Worm (Caenorhabditis elegans) whole organism, midembryonic: ENCODE data around the gene egl-4.

Experiments
- T22C8.4 ChIP-seq: fragments of 200-800 bp; sonication (Bioruptor generic); IDR thresholded peaks from 2 replicates; pipeline ENCODE4 v1.3.6; 2022; ENCODE audit warnings: missing genetic modification characterization, missing compliant biosample characterization
- cog-1 ChIP-seq: sonication (generic microtip); optimal IDR thresholded peaks from 2 replicates; lab custom pipeline; 2016; ENCODE audit warnings: missing genetic modification characterization, missing compliant biosample characterization
- flt-1 ChIP-seq: fragments of 200-800 bp; sonication (Bioruptor generic); IDR thresholded peaks from 2 replicates; pipeline ENCODE4 v1.3.6; 2022; ENCODE audit warnings: missing genetic modification characterization, missing compliant biosample characterization
- klf-2 ChIP-seq: fragments of 200-800 bp; sonication (Bioruptor generic); conservative IDR thresholded peaks from 2 replicates; pipeline ENCODE4 v1.3.6; 2022; ENCODE audit warnings: missing genetic modification reagents, missing genetic modification characterization, missing compliant biosample characterization
- med-1 ChIP-seq: sonication (generic microtip); optimal IDR thresholded peaks from 2 replicates; lab custom pipeline; 2017; ENCODE audit warnings: missing genetic modification characterization, mild to moderate bottlenecking, missing compliant biosample characterization, antibody characterized with exemption, missing genetic modification reagents; ENCODE audit not compliant: insufficient read depth
- ref-1 ChIP-seq: fragments of 200-800 bp; sonication (Bioruptor generic); conservative IDR thresholded peaks from 2 replicates; pipeline ENCODE4 v1.3.6; 2022; ENCODE audit warnings: missing genetic modification reagents, missing genetic modification characterization, missing compliant biosample characterization
- tab-1 ChIP-seq: fragments of 200-800 bp; sonication (Bioruptor generic); IDR thresholded peaks from 2 replicates; pipeline ENCODE4 v1.3.6; 2022; ENCODE audit warnings: missing genetic modification characterization, missing compliant biosample characterization
- ztf-23 ChIP-seq: fragments of 200-800 bp; sonication (Bioruptor generic); IDR thresholded peaks from 2 replicates; pipeline ENCODE4 v1.3.6; 2022; ENCODE audit warnings: missing genetic modification reagents, missing genetic modification characterization, missing compliant biosample characterization
- ztf-29 ChIP-seq: fragments of 200-800 bp; sonication (Bioruptor generic); IDR thresholded peaks from 2 replicates; pipeline ENCODE4 v1.3.6; 2022; ENCODE audit warnings: missing genetic modification reagents, missing genetic modification characterization, missing compliant biosample characterization

egl-4 gene

DNA sequence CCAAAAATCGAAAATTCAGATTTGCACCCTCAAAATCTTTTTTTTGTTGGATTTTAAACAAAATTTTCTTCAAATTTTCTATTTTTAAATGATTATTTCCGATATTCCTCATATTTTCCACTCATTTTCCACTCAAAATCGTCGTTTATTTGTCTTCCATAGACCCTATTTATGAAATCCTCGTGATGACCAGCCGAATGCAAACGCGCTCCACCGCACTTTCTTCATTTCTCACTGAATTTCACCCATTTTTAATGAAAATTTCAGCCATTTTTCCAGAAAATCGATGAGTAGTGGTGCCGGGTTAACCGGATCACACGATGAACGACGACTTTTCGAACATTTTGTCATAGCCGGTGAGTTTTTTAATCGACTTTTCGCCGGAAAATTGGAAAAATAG is 75.9 kb downstream of the egl-4 start, which contains the start of gene denn-4:
Gene denn-4, plus strand, starts transcription at position 280 of the 400 bp plus-strand sequence.
- TF ChIP-seq ztf-29 (GFP tag; lab: Robert Waterston, UW) (no peak), med-1 (GFP tag; lab: Kevin White, UChicago) (no peak), flt-1 (GFP tag; lab: Robert Waterston, UW) (no peak)

DNA sequence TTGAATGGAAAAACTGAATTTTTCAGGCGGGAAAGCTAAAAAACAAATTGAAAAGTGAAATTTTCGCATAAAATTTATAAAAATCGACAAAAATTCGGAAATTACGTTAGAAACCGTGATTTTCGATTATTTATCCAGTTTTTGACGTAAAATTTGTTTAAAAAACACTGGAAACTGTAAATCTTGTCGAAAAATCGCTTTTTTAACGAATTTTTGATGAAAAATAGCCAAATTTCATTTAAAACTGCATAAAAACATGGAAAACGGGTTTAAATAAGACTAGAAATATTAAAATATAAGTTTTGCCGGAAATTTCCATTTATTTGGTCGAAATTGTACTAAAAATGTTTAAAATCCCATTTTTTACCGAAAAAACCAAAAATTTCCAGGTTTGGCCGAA is 76.3 kb downstream of the egl-4 start:
- no peak for TF ChIP-seq med-1 (GFP tag; lab: Kevin White, UChicago)
- no peak for TF ChIP-seq flt-1 (GFP tag; lab: Robert Waterston, UW)
- TF ChIP-seq klf-2 (GFP tag; lab: Robert Waterston, UW) = no peak
- TF ChIP-seq cog-1 (tag; lab: Kevin White, UChicago) = no peak
- TF ChIP-seq T22C8.4 (GFP tag; lab: Robert Waterston, UW) = no peak
- no peak for TF ChIP-seq ztf-29 (GFP tag; lab: Robert Waterston, UW)
- no peak for TF ChIP-seq tab-1 (GFP tag; lab: Robert Waterston, UW)
- TF ChIP-seq ztf-23 (GFP tag; lab: Robert Waterston, UW) = no peak
- TF ChIP-seq ref-1 = no peak
